Fruit fly (Drosophila melanogaster) whole organism, prepupa: Measurements from ENCODE around the gene Vps2.

Source experiments
- CG10631 ChIP-seq: fragments of 200-800 bp; sonication (Bioruptor generic); optimal IDR thresholded peaks from 2 replicates; lab custom pipeline; 2016; ENCODE audit warnings: missing biosample characterization, missing genetic modification characterization
- CG15336 ChIP-seq: fragments of 200-800 bp; sonication (Bioruptor generic); IDR thresholded peaks from 2 replicates; pipeline ENCODE4 v1.3.6; 2022; ENCODE audit warnings: missing biosample characterization, missing genetic modification characterization
- CG16779 ChIP-seq: fragments of 200-800 bp; sonication (Bioruptor generic); optimal IDR thresholded peaks from 3 replicates; lab custom pipeline; 2017; ENCODE audit warnings: missing biosample characterization, mild to moderate bottlenecking, missing genetic modification characterization
- CG3032 ChIP-seq: fragments of 200-800 bp; optimal IDR thresholded peaks from 2 replicates; lab custom pipeline; 2019; ENCODE audit warnings: missing biosample characterization, mild to moderate bottlenecking, missing genetic modification characterization, moderate library complexity
- CG32006 ChIP-seq: fragments of 200-800 bp; sonication (Bioruptor generic); optimal IDR thresholded peaks from 3 replicates; lab custom pipeline; 2017; ENCODE audit warnings: missing biosample characterization, mild to moderate bottlenecking, missing genetic modification characterization
- CG6792 ChIP-seq: fragments of 200-800 bp; sonication (Bioruptor generic); optimal IDR thresholded peaks from 3 replicates; lab custom pipeline; 2016; ENCODE audit warnings: missing biosample characterization, missing genetic modification characterization
- CG6854 ChIP-seq: fragments of 200-800 bp; sonication (Bioruptor generic); optimal IDR thresholded peaks from 2 replicates; lab custom pipeline; 2017; ENCODE audit warnings: missing biosample characterization, mild to moderate bottlenecking, missing genetic modification characterization
- Gug ChIP-seq: fragments of 200-800 bp; sonication (Bioruptor generic); IDR thresholded peaks from 2 replicates; pipeline ENCODE4 v1.3.6; 2022; ENCODE audit warnings: missing biosample characterization, missing genetic modification characterization
- Hr39 ChIP-seq: fragments of 200-800 bp; sonication (Bioruptor generic); optimal IDR thresholded peaks from 2 replicates; lab custom pipeline; 2016; ENCODE audit warnings: missing biosample characterization, missing genetic modification characterization
- Sox102F ChIP-seq: fragments of 200-800 bp; sonication (Bioruptor generic); optimal IDR thresholded peaks from 2 replicates; lab custom pipeline; 2016; ENCODE audit warnings: missing biosample characterization, mild to moderate bottlenecking, missing genetic modification characterization
- cyc ChIP-seq: fragments of 200-800 bp; sonication (Bioruptor generic); optimal IDR thresholded peaks from 3 replicates; lab custom pipeline; 2016; ENCODE audit warnings: missing biosample characterization, missing genetic modification characterization
- dac ChIP-seq: fragments of 200-800 bp; sonication (Bioruptor generic); optimal IDR thresholded peaks from 2 replicates; lab custom pipeline; 2017; ENCODE audit warnings: missing biosample characterization, mild to moderate bottlenecking, missing genetic modification characterization

dm6 chr3R:26012288-26012687 is 40.3 kb upstream of the Vps2 start:
- TF ChIP-seq CG10631 (GFP tag; lab: Kevin White, UChicago): no peak
- TF ChIP-seq CG15336 (GFP tag; lab: Robert Waterston, UW): no peak
- TF ChIP-seq CG6854: no peak
- no peak for TF ChIP-seq CG32006 (GFP tag; lab: Kevin White, UChicago)
- no peak for TF ChIP-seq dac (GFP tag; lab: Kevin White, UChicago)
- TF ChIP-seq cyc (GFP tag; lab: Kevin White, UChicago): no peak
- TF ChIP-seq Gug (GFP tag; lab: Robert Waterston, UW): no peak
- TF ChIP-seq CG3032 (tag; lab: Kevin White, UChicago): no peak
- TF ChIP-seq Hr39 (GFP tag; lab: Kevin White, UChicago): no peak
- no peak for TF ChIP-seq CG6792 (GFP tag; lab: Kevin White, UChicago)
- no peak for TF ChIP-seq Sox102F
- TF ChIP-seq CG16779 (tag; lab: Kevin White, UChicago): no peak
